Fruit fly (Drosophila melanogaster) whole organism, embryonic: ENCODE results near the gene CG18810.

ENCODE experiments used
- Abd-B ChIP-seq: fragments of 200-800 bp; sonication (Bioruptor generic); optimal IDR thresholded peaks from 2 replicates; lab custom pipeline; 2018; ENCODE audit warnings: missing biosample characterization, mild to moderate bottlenecking, missing genetic modification characterization, moderate library complexity
- B-H1 ChIP-seq: fragments of 200-800 bp; sonication (Bioruptor generic); IDR thresholded peaks from 3 replicates; pipeline ENCODE4 v1.3.6; 2022; ENCODE audit warnings: missing biosample characterization, missing genetic modification characterization
- C15 ChIP-seq: fragments of 200-800 bp; sonication (Bioruptor generic); IDR thresholded peaks from 3 replicates; pipeline ENCODE4 v1.3.6; 2022; ENCODE audit warnings: missing biosample characterization, missing genetic modification characterization
- CG10209 ChIP-seq: fragments of 200-800 bp; sonication (Bioruptor generic); optimal IDR thresholded peaks from 3 replicates; lab custom pipeline; 2017; ENCODE audit warnings: missing biosample characterization, mild to moderate bottlenecking, missing genetic modification characterization, missing genetic modification reagents
- CG11093 ChIP-seq: fragments of 200-800 bp; sonication (Bioruptor generic); IDR thresholded peaks from 3 replicates; pipeline ENCODE4 v1.3.6; 2022; ENCODE audit warnings: missing biosample characterization, missing genetic modification characterization
- CG13123 ChIP-seq: fragments of 200-800 bp; sonication (Bioruptor generic); optimal IDR thresholded peaks from 2 replicates; lab custom pipeline; 2016; ENCODE audit warnings: missing biosample characterization, missing genetic modification characterization
- CG2120 ChIP-seq: fragments of 200-800 bp; sonication (Bioruptor generic); optimal IDR thresholded peaks from 3 replicates; lab custom pipeline; 2016; ENCODE audit warnings: missing biosample characterization, missing genetic modification characterization
- CG2889 ChIP-seq: fragments of 200-800 bp; sonication (Bioruptor generic); IDR thresholded peaks from 3 replicates; pipeline ENCODE4 v1.3.6; 2022; ENCODE audit warnings: missing biosample characterization, missing genetic modification characterization
- CG3281 ChIP-seq: fragments of 200-800 bp; sonication (Bioruptor generic); optimal IDR thresholded peaks from 3 replicates; lab custom pipeline; 2017; ENCODE audit warnings: missing biosample characterization, mild to moderate bottlenecking, missing genetic modification characterization
- CG7271 ChIP-seq: fragments of 200-800 bp; sonication (Bioruptor generic); optimal IDR thresholded peaks from 2 replicates; lab custom pipeline; 2018; ENCODE audit warnings: missing biosample characterization, mild to moderate bottlenecking, missing genetic modification characterization, moderate library complexity
- CG8089 ChIP-seq: fragments of 200-800 bp; sonication (Bioruptor generic); optimal IDR thresholded peaks from 3 replicates; lab custom pipeline; 2016; ENCODE audit warnings: missing biosample characterization, missing genetic modification characterization
- CG9817 ChIP-seq: fragments of 200-800 bp; sonication (Bioruptor generic); optimal IDR thresholded peaks from 2 replicates; lab custom pipeline; 2018; ENCODE audit warnings: missing biosample characterization, mild to moderate bottlenecking, missing genetic modification characterization, moderate library complexity
- CG9876 ChIP-seq: fragments of 200-800 bp; sonication (Bioruptor generic); optimal IDR thresholded peaks from 2 replicates; lab custom pipeline; 2016; ENCODE audit warnings: missing biosample characterization, missing genetic modification characterization
- Camta ChIP-seq: fragments of 200-800 bp; sonication (Bioruptor generic); optimal IDR thresholded peaks from 2 replicates; lab custom pipeline; 2016; ENCODE audit warnings: missing biosample characterization, missing genetic modification characterization
- D19A ChIP-seq: fragments of 200-800 bp; optimal IDR thresholded peaks from 3 replicates; lab custom pipeline; 2019; ENCODE audit warnings: missing biosample characterization, mild to moderate bottlenecking, missing genetic modification characterization, moderate library complexity
- Dbx ChIP-seq: fragments of 200-800 bp; sonication (Bioruptor generic); IDR thresholded peaks from 3 replicates; pipeline ENCODE4 v1.3.6; 2022; ENCODE audit warnings: missing biosample characterization, missing genetic modification characterization
- Dip2 ChIP-seq: fragments of 200-800 bp; sonication (Bioruptor generic); IDR thresholded peaks from 2 replicates; pipeline ENCODE4 v1.3.6; 2022; ENCODE audit warnings: missing biosample characterization, missing genetic modification characterization
- Dp ChIP-seq: fragments of 200-800 bp; sonication (Bioruptor generic); optimal IDR thresholded peaks from 2 replicates; lab custom pipeline; 2018; ENCODE audit warnings: missing biosample characterization, mild to moderate bottlenecking, missing genetic modification characterization, moderate library complexity
- E2f1 ChIP-seq: fragments of 200-800 bp; sonication (Bioruptor generic); IDR thresholded peaks from 2 replicates; pipeline ENCODE4 v1.3.6; 2022; ENCODE audit warnings: missing biosample characterization, missing genetic modification characterization
- HLH3B ChIP-seq: fragments of 200-800 bp; sonication (Bioruptor generic); IDR thresholded peaks from 2 replicates; pipeline ENCODE4 v1.3.6; 2022; ENCODE audit warnings: missing biosample characterization, missing genetic modification characterization
- Hand ChIP-seq: fragments of 200-800 bp; sonication (Bioruptor generic); optimal IDR thresholded peaks from 2 replicates; lab custom pipeline; 2017; ENCODE audit warnings: mild to moderate bottlenecking, missing biosample characterization, missing genetic modification reagents, missing genetic modification characterization
- Lim3 ChIP-seq: fragments of 200-800 bp; sonication (Bioruptor generic); IDR thresholded peaks from 2 replicates; pipeline ENCODE4 v1.3.6; 2022; ENCODE audit warnings: missing biosample characterization, missing genetic modification characterization
- Poxn ChIP-seq: fragments of 200-800 bp; sonication (Bioruptor generic); IDR thresholded peaks from 2 replicates; pipeline ENCODE4 v1.3.6; 2022; ENCODE audit warnings: missing biosample characterization, missing genetic modification characterization
- al ChIP-seq: fragments of 200-800 bp; sonication (Bioruptor generic); IDR thresholded peaks from 2 replicates; pipeline ENCODE4 v1.3.6; 2022; ENCODE audit warnings: missing biosample characterization, missing genetic modification characterization
- ap ChIP-seq: fragments of 200-800 bp; sonication (Bioruptor generic); IDR thresholded peaks from 2 replicates; pipeline ENCODE4 v1.3.6; 2022; ENCODE audit warnings: missing biosample characterization, missing genetic modification characterization
- ara ChIP-seq: fragments of 200-800 bp; sonication (Bioruptor generic); IDR thresholded peaks from 2 replicates; pipeline ENCODE4 v1.3.6; 2022; ENCODE audit warnings: missing biosample characterization, missing genetic modification characterization
- bcd ChIP-seq: fragments of 200-800 bp; sonication (Bioruptor generic); optimal IDR thresholded peaks from 2 replicates; lab custom pipeline; 2017; ENCODE audit warnings: missing biosample characterization, mild to moderate bottlenecking, missing genetic modification characterization
- br ChIP-seq: fragments of >200 bp; optimal IDR thresholded peaks from 2 replicates; lab custom pipeline; 2017
- btn ChIP-seq: fragments of 200-800 bp; sonication (Bioruptor generic); optimal IDR thresholded peaks from 2 replicates; lab custom pipeline; 2016; ENCODE audit warnings: missing biosample characterization, missing genetic modification characterization
- chif ChIP-seq, 2 experiments: fragments of 200-800 bp; sonication (Bioruptor generic); optimal IDR thresholded peaks; 3 replicates each; lab custom pipeline; 2016; ENCODE audit warnings: missing biosample characterization in 2 of 2, missing genetic modification characterization in 2 of 2
- croc ChIP-seq: fragments of 200-800 bp; sonication (Bioruptor generic); conservative IDR thresholded peaks from 3 replicates; pipeline ENCODE4 v1.3.6; 2022; ENCODE audit warnings: missing biosample characterization, missing genetic modification characterization
- danr ChIP-seq: fragments of 200-800 bp; sonication (Bioruptor generic); IDR thresholded peaks from 2 replicates; pipeline ENCODE4 v1.3.6; 2022; ENCODE audit warnings: missing biosample characterization, missing genetic modification characterization
- dimm ChIP-seq: fragments of 200-800 bp; sonication (Bioruptor generic); IDR thresholded peaks from 2 replicates; pipeline ENCODE4 v1.3.6; 2022; ENCODE audit warnings: missing biosample characterization, missing genetic modification characterization
- disco-r ChIP-seq: fragments of 200-800 bp; sonication (Bioruptor generic); optimal IDR thresholded peaks from 2 replicates; lab custom pipeline; 2016; ENCODE audit warnings: missing biosample characterization, missing genetic modification characterization
- dmrt11E ChIP-seq: fragments of 200-800 bp; sonication (Bioruptor generic); optimal IDR thresholded peaks from 3 replicates; lab custom pipeline; 2018; ENCODE audit warnings: missing biosample characterization, mild to moderate bottlenecking, missing genetic modification characterization, moderate library complexity
- eve ChIP-seq, 2 experiments: fragments of >200 bp; optimal IDR thresholded peaks; 2 replicates each; lab custom pipeline; 2017; ENCODE audit warnings: missing biosample characterization in 2 of 2, missing genetic modification characterization in 2 of 2
- exex ChIP-seq: fragments of 200-800 bp; sonication (Bioruptor generic); optimal IDR thresholded peaks from 4 replicates; lab custom pipeline; 2018; ENCODE audit warnings: missing biosample characterization, mild to moderate bottlenecking, missing genetic modification characterization, moderate library complexity
- eyg ChIP-seq: fragments of 200-800 bp; sonication (Bioruptor generic); optimal IDR thresholded peaks from 3 replicates; lab custom pipeline; 2016; ENCODE audit warnings: missing biosample characterization, missing genetic modification characterization
- fd102C ChIP-seq: fragments of 200-800 bp; sonication (Bioruptor generic); optimal IDR thresholded peaks from 2 replicates; lab custom pipeline; 2018; ENCODE audit warnings: missing biosample characterization, mild to moderate bottlenecking, missing genetic modification characterization, moderate library complexity
- gcm2 ChIP-seq: fragments of 200-800 bp; sonication (Bioruptor generic); optimal IDR thresholded peaks from 2 replicates; lab custom pipeline; 2016; ENCODE audit warnings: missing biosample characterization, missing genetic modification characterization
- her ChIP-seq: fragments of 200-800 bp; sonication (Bioruptor generic); optimal IDR thresholded peaks from 2 replicates; lab custom pipeline; 2016; ENCODE audit warnings: missing biosample characterization, missing genetic modification characterization
- kni ChIP-seq: fragments of 200-800 bp; sonication (Bioruptor generic); optimal IDR thresholded peaks from 3 replicates; lab custom pipeline; 2017; ENCODE audit warnings: mild to moderate bottlenecking, missing biosample characterization, missing genetic modification reagents, missing genetic modification characterization
- lmd ChIP-seq: fragments of 200-800 bp; sonication (Bioruptor generic); IDR thresholded peaks from 2 replicates; pipeline ENCODE4 v1.3.6; 2022; ENCODE audit warnings: missing biosample characterization, missing genetic modification characterization
- nmo ChIP-seq: fragments of 200-800 bp; sonication (Bioruptor generic); optimal IDR thresholded peaks from 2 replicates; lab custom pipeline; 2018; ENCODE audit warnings: missing biosample characterization, mild to moderate bottlenecking, missing genetic modification characterization, moderate library complexity
- peb ChIP-seq: fragments of 200-800 bp; sonication (Bioruptor generic); IDR thresholded peaks from 2 replicates; pipeline ENCODE4 v1.3.6; 2022; ENCODE audit warnings: missing biosample characterization, missing genetic modification characterization
- pnt ChIP-seq: fragments of 200-800 bp; sonication (Bioruptor generic); optimal IDR thresholded peaks from 3 replicates; lab custom pipeline; 2016; ENCODE audit warnings: missing biosample characterization, missing genetic modification characterization
- ro ChIP-seq: fragments of 200-800 bp; sonication (Bioruptor generic); IDR thresholded peaks from 2 replicates; pipeline ENCODE4 v1.3.6; 2022; ENCODE audit warnings: missing biosample characterization, missing genetic modification characterization
- sens-2 ChIP-seq: fragments of 200-800 bp; sonication (Bioruptor generic); IDR thresholded peaks from 2 replicates; pipeline ENCODE4 v1.3.6; 2022; ENCODE audit warnings: missing biosample characterization, missing genetic modification characterization
- sisA ChIP-seq: fragments of 200-800 bp; sonication (Bioruptor generic); IDR thresholded peaks from 2 replicates; pipeline ENCODE4 v1.3.6; 2022; ENCODE audit warnings: missing biosample characterization, missing genetic modification characterization
- sqz ChIP-seq: fragments of 200-800 bp; sonication (Bioruptor generic); optimal IDR thresholded peaks from 3 replicates; lab custom pipeline; 2018; ENCODE audit warnings: missing biosample characterization, mild to moderate bottlenecking, missing genetic modification characterization
- tio ChIP-seq: fragments of 200-800 bp; sonication (Bioruptor generic); optimal IDR thresholded peaks from 2 replicates; lab custom pipeline; 2017; ENCODE audit warnings: missing biosample characterization, missing genetic modification characterization, inconsistent platforms
- vvl ChIP-seq: fragments of 200-800 bp; sonication (Bioruptor generic); IDR thresholded peaks from 2 replicates; pipeline ENCODE4 v1.3.6; 2022; ENCODE audit warnings: missing biosample characterization, missing genetic modification characterization

The CG18810 gene

DNA sequence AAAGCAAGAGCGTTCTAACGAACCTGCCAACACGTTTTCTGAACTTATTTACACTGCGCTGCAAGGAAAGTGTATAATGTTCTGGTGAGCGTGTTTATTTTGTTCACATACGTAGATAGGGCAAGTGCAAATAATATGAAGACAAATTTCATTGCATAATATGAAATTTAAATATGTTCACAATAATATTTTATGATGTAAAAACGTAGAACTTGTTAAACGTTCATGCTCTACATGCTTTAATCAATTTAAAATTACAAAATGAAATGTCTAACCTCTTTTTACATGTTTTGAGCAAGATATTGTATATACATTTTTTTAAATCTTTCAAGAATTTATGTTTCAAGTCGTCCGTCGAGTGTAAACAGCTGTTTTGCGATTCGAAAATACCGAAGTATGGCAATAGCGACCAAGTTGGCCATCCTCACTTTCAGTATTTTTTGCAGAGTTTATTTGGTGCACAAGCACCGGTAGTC, 3.3 kb upstream of the CG18810 start, which contains the start of the genes phr6-4 and CG2608 (continued):
- TF ChIP-seq nmo (GFP tag; lab: Kevin White, UChicago): peak; percentile 97
- TF ChIP-seq vvl (GFP tag; lab: Robert Waterston, UW): peak; percentile 89
- TF ChIP-seq CG10209 (GFP tag; lab: Kevin White, UChicago): peak; percentile 94
- TF ChIP-seq CG2120: peak; percentile 95
- TF ChIP-seq eyg (GFP tag; lab: Kevin White, UChicago): peak; percentile 66
- peak; percentile 81 for TF ChIP-seq HLH3B
- peak; percentile 90 for TF ChIP-seq lmd
- no peak for TF ChIP-seq eve (GFP tag; optimal IDR thresholded peaks at IDR 0.05; lab: Kevin White, UChicago)
- peak; percentile 90 for TF ChIP-seq al (GFP tag; lab: Robert Waterston, UW)
- peak; percentile 67 for TF ChIP-seq danr (GFP tag; lab: Robert Waterston, UW)
- TF ChIP-seq D19A (tag; lab: Kevin White, UChicago): peak; percentile 90
- TF ChIP-seq kni (GFP tag; lab: Kevin White, UChicago): peak; percentile 46
- peak; percentile 49 for TF ChIP-seq CG7271 (tag; lab: Kevin White, UChicago)
- peak; percentile 70 for TF ChIP-seq Dp (GFP tag; lab: Kevin White, UChicago)
- TF ChIP-seq chif (GFP tag; optimal IDR thresholded peaks at IDR 0.05; lab: Kevin White, UChicago): peak; percentile 77 to 87
- TF ChIP-seq her (GFP tag; lab: Kevin White, UChicago): peak; percentile 65
- TF ChIP-seq E2f1 (GFP tag; lab: Robert Waterston, UW): peak; percentile 85
- peak; percentile 65; the same call in 1 of the 2 replicates for TF ChIP-seq Poxn (GFP tag; lab: Robert Waterston, UW)
- peak; percentile 85 for TF ChIP-seq CG11093 (GFP tag; lab: Robert Waterston, UW)
- TF ChIP-seq ap: peak; percentile 60; the same call in 1 of the 2 replicates
- TF ChIP-seq CG9817: peak; percentile 90
- peak; percentile 79 for TF ChIP-seq CG9876 (GFP tag; lab: Kevin White, UChicago)
- peak; percentile 91 for TF ChIP-seq CG2889 (GFP tag; lab: Robert Waterston, UW)
- TF ChIP-seq tio: peak; percentile 97
- TF ChIP-seq CG3281 (GFP tag; lab: Kevin White, UChicago): peak; percentile 93
- TF ChIP-seq CG13123 (GFP tag; lab: Kevin White, UChicago): peak; percentile 78
- peak; percentile 54 for TF ChIP-seq btn (GFP tag; lab: Kevin White, UChicago)
- TF ChIP-seq dmrt11E: peak; percentile 94
- peak; percentile 67; the same call in 1 of the 2 replicates for TF ChIP-seq peb
- peak; percentile 59 for TF ChIP-seq gcm2
- TF ChIP-seq br (lab: Kevin White, UChicago): no peak
- peak; percentile 72 for TF ChIP-seq CG8089 (GFP tag; lab: Kevin White, UChicago)
- TF ChIP-seq exex (tag; lab: Kevin White, UChicago): peak; percentile 68
- TF ChIP-seq dimm (GFP tag; lab: Robert Waterston, UW): peak; percentile 70
- TF ChIP-seq Abd-B (GFP tag; lab: Kevin White, UChicago): peak; percentile 94
- peak; percentile 83 for TF ChIP-seq Hand (GFP tag; lab: Kevin White, UChicago)
- peak; percentile 83 for TF ChIP-seq croc (GFP tag; lab: Robert Waterston, UW)
- TF ChIP-seq pnt (GFP tag; lab: Kevin White, UChicago): peak; percentile 91
- 0 out of 2 replicates have a peak, but pooled peaks have one; percentile 21 for TF ChIP-seq ro
- peak; percentile 80 for TF ChIP-seq sisA (GFP tag; lab: Robert Waterston, UW)
- 0 out of 2 replicates have a peak, but pooled peaks have one; percentile 43 for TF ChIP-seq Lim3
- TF ChIP-seq C15: peak; percentile 69; the same call in 1 of the 3 replicates
- peak; percentile 81 for TF ChIP-seq B-H1
- peak; percentile 75 for TF ChIP-seq disco-r (GFP tag; lab: Kevin White, UChicago)
- TF ChIP-seq sens-2 (GFP tag; lab: Robert Waterston, UW): peak; percentile 30; the same call in 1 of the 2 replicates
- TF ChIP-seq fd102C: no peak
- no peak for TF ChIP-seq Dip2 (GFP tag; lab: Robert Waterston, UW)
- TF ChIP-seq bcd: peak; percentile 92
- peak; percentile 90 for TF ChIP-seq Dbx
- TF ChIP-seq sqz (GFP tag; lab: Kevin White, UChicago): peak; percentile 89
- TF ChIP-seq ara (GFP tag; lab: Robert Waterston, UW): peak; percentile 80; the same call in 1 of the 2 replicates
- peak; percentile 86 for TF ChIP-seq Camta
